Fruit fly (Drosophila melanogaster) whole organism, embryonic: ENCODE data around the gene Esyt2.

Source experiments
- Asciz ChIP-seq: fragments of 200-800 bp; sonication (Bioruptor generic); optimal IDR thresholded peaks from 2 replicates; lab custom pipeline; 2017; ENCODE audit warnings: missing biosample characterization, mild to moderate bottlenecking, missing genetic modification characterization, missing genetic modification reagents
- Atf6 ChIP-seq: fragments of 200-800 bp; sonication (Bioruptor generic); IDR thresholded peaks from 2 replicates; pipeline ENCODE4 v1.3.6; 2022; ENCODE audit warnings: missing biosample characterization, missing genetic modification characterization
- BEAF-32 ChIP-seq: fragments of 200-800 bp; sonication (Bioruptor generic); optimal IDR thresholded peaks from 3 replicates; lab custom pipeline; 2017; ENCODE audit warnings: missing biosample characterization, missing genetic modification characterization, mild to moderate bottlenecking, moderate library complexity, missing genetic modification reagents
- Bteb2 ChIP-seq: fragments of 200-800 bp; sonication (Bioruptor generic); optimal IDR thresholded peaks from 2 replicates; lab custom pipeline; 2016; ENCODE audit warnings: missing biosample characterization, missing genetic modification characterization
- C15 ChIP-seq: fragments of 200-800 bp; sonication (Bioruptor generic); IDR thresholded peaks from 3 replicates; pipeline ENCODE4 v1.3.6; 2022; ENCODE audit warnings: missing biosample characterization, missing genetic modification characterization
- CG10543 ChIP-seq: fragments of 200-800 bp; sonication (Bioruptor generic); optimal IDR thresholded peaks from 3 replicates; lab custom pipeline; 2017; ENCODE audit warnings: missing biosample characterization, mild to moderate bottlenecking, missing genetic modification characterization, moderate library complexity
- CG12155 ChIP-seq: fragments of 200-800 bp; sonication (Bioruptor generic); optimal IDR thresholded peaks from 3 replicates; lab custom pipeline; 2016; ENCODE audit warnings: missing biosample characterization, missing genetic modification characterization
- CG14710 ChIP-seq: fragments of 200-800 bp; sonication (Bioruptor generic); optimal IDR thresholded peaks from 3 replicates; lab custom pipeline; 2019; ENCODE audit warnings: missing biosample characterization, mild to moderate bottlenecking, missing genetic modification characterization, moderate library complexity
- CG1529 ChIP-seq: fragments of 200-800 bp; sonication (Bioruptor generic); optimal IDR thresholded peaks from 3 replicates; lab custom pipeline; 2018; ENCODE audit warnings: missing biosample characterization, missing genetic modification characterization
- CG17802 ChIP-seq: fragments of 200-800 bp; sonication (Bioruptor generic); optimal IDR thresholded peaks from 2 replicates; lab custom pipeline; 2018; ENCODE audit warnings: missing biosample characterization, mild to moderate bottlenecking, missing genetic modification characterization, moderate library complexity
- CG17912 ChIP-seq: fragments of 200-800 bp; sonication (Bioruptor generic); optimal IDR thresholded peaks from 2 replicates; lab custom pipeline; 2018; ENCODE audit warnings: missing biosample characterization, mild to moderate bottlenecking, missing genetic modification characterization
- CG18764 ChIP-seq: fragments of 200-800 bp; sonication (Bioruptor generic); optimal IDR thresholded peaks from 3 replicates; lab custom pipeline; 2016; ENCODE audit warnings: missing biosample characterization, missing genetic modification characterization
- CG2129 ChIP-seq: fragments of 200-800 bp; sonication (Bioruptor generic); IDR thresholded peaks from 2 replicates; pipeline ENCODE4 v1.3.6; 2022; ENCODE audit warnings: missing biosample characterization, missing genetic modification characterization; ENCODE audit not compliant: partially characterized antibody
- CG2678 ChIP-seq: fragments of 200-800 bp; sonication (Bioruptor generic); optimal IDR thresholded peaks from 3 replicates; lab custom pipeline; 2019; ENCODE audit warnings: missing biosample characterization, mild to moderate bottlenecking, missing genetic modification characterization, moderate library complexity
- CG31441 ChIP-seq: fragments of 200-800 bp; sonication (Bioruptor generic); IDR thresholded peaks from 2 replicates; pipeline ENCODE4 v1.3.6; 2022; ENCODE audit warnings: missing biosample characterization, missing genetic modification characterization
- CG32772 ChIP-seq: fragments of 200-800 bp; sonication (Bioruptor generic); IDR thresholded peaks from 2 replicates; pipeline ENCODE4 v1.3.6; 2022; ENCODE audit warnings: missing biosample characterization, missing genetic modification characterization
- CG34224 ChIP-seq: fragments of 200-800 bp; sonication (Bioruptor generic); IDR thresholded peaks from 3 replicates; pipeline ENCODE4 v1.3.6; 2022; ENCODE audit warnings: missing biosample characterization, missing genetic modification characterization; ENCODE audit not compliant: partially characterized antibody
- CG34422 ChIP-seq: fragments of 200-800 bp; sonication (Bioruptor generic); IDR thresholded peaks from 3 replicates; pipeline ENCODE4 v1.3.6; 2022; ENCODE audit warnings: missing biosample characterization, missing genetic modification characterization
- CG4617 ChIP-seq: fragments of 200-800 bp; sonication (Bioruptor generic); optimal IDR thresholded peaks from 3 replicates; lab custom pipeline; 2016; ENCODE audit warnings: missing biosample characterization, missing genetic modification characterization, borderline replicate concordance
- CG4730 ChIP-seq: fragments of 200-800 bp; sonication (Bioruptor generic); IDR thresholded peaks from 2 replicates; pipeline ENCODE4 v1.3.6; 2022; ENCODE audit warnings: missing biosample characterization, missing genetic modification characterization
- CG6175 ChIP-seq: fragments of 200-800 bp; sonication (Bioruptor generic); IDR thresholded peaks from 3 replicates; pipeline ENCODE4 v1.3.6; 2022; ENCODE audit warnings: missing biosample characterization, missing genetic modification characterization
- CG6854 ChIP-seq: fragments of 200-800 bp; sonication (Bioruptor generic); optimal IDR thresholded peaks from 3 replicates; lab custom pipeline; 2017; ENCODE audit warnings: missing biosample characterization, mild to moderate bottlenecking, missing genetic modification characterization
- CG7987 ChIP-seq: fragments of 200-800 bp; sonication (Bioruptor generic); optimal IDR thresholded peaks from 2 replicates; lab custom pipeline; 2018; ENCODE audit warnings: missing biosample characterization, mild to moderate bottlenecking, missing genetic modification characterization, moderate library complexity
- CoRest ChIP-seq: fragments of 200-800 bp; sonication (Bioruptor generic); optimal IDR thresholded peaks from 3 replicates; lab custom pipeline; 2018; ENCODE audit warnings: missing biosample characterization, mild to moderate bottlenecking, missing genetic modification characterization, moderate library complexity
- D19B ChIP-seq: fragments of 200-800 bp; sonication (Bioruptor generic); optimal IDR thresholded peaks from 2 replicates; lab custom pipeline; 2017; ENCODE audit warnings: missing biosample characterization, mild to moderate bottlenecking, missing genetic modification characterization
- E2f2 ChIP-seq: fragments of 200-800 bp; sonication (Bioruptor generic); IDR thresholded peaks from 2 replicates; pipeline ENCODE4 v1.3.6; 2022; ENCODE audit warnings: missing biosample characterization, missing genetic modification characterization
- ERR ChIP-seq: fragments of 200-800 bp; sonication (Bioruptor generic); optimal IDR thresholded peaks from 2 replicates; lab custom pipeline; 2016; ENCODE audit warnings: missing biosample characterization, missing genetic modification characterization
- Ets97D ChIP-seq: fragments of 200-800 bp; sonication (Bioruptor generic); optimal IDR thresholded peaks from 3 replicates; lab custom pipeline; 2016; ENCODE audit warnings: missing biosample characterization, missing genetic modification characterization
- Fer1 ChIP-seq: fragments of 200-800 bp; sonication (Bioruptor generic); optimal IDR thresholded peaks from 2 replicates; lab custom pipeline; 2017; ENCODE audit warnings: missing biosample characterization, mild to moderate bottlenecking, missing genetic modification characterization
- H15 ChIP-seq: fragments of 200-800 bp; sonication (Bioruptor generic); IDR thresholded peaks from 3 replicates; pipeline ENCODE4 v1.3.6; 2022; ENCODE audit warnings: missing biosample characterization, missing genetic modification characterization
- HLHmδ ChIP-seq: fragments of 200-800 bp; sonication (Bioruptor generic); optimal IDR thresholded peaks from 2 replicates; lab custom pipeline; 2018; ENCODE audit warnings: missing biosample characterization, mild to moderate bottlenecking, missing genetic modification characterization, moderate library complexity
- Lhr ChIP-seq: fragments of 200-800 bp; sonication (Bioruptor generic); optimal IDR thresholded peaks from 3 replicates; lab custom pipeline; 2017; ENCODE audit warnings: mild to moderate bottlenecking, missing biosample characterization, missing genetic modification reagents, missing genetic modification characterization
- MBD-R2 ChIP-seq: fragments of 200-800 bp; sonication (Bioruptor generic); IDR thresholded peaks from 2 replicates; pipeline ENCODE4 v1.3.6; 2022; ENCODE audit warnings: missing biosample characterization, missing genetic modification characterization
- MESR4 ChIP-seq: fragments of 200-800 bp; sonication (Bioruptor generic); optimal IDR thresholded peaks from 2 replicates; lab custom pipeline; 2018; ENCODE audit warnings: missing biosample characterization, mild to moderate bottlenecking, missing genetic modification characterization, moderate library complexity
- Nf-YC ChIP-seq: fragments of 200-800 bp; optimal IDR thresholded peaks from 3 replicates; lab custom pipeline; 2019; ENCODE audit warnings: missing biosample characterization, mild to moderate bottlenecking, missing genetic modification characterization, moderate library complexity
- Sin3A ChIP-seq: fragments of >200 bp; optimal IDR thresholded peaks from 2 replicates; lab custom pipeline; 2018
- TFAM ChIP-seq: fragments of 200-800 bp; sonication (Bioruptor generic); optimal IDR thresholded peaks from 2 replicates; lab custom pipeline; 2017; ENCODE audit warnings: missing biosample characterization, missing genetic modification characterization, inconsistent platforms
- Xbp1 ChIP-seq: fragments of 200-800 bp; sonication (Bioruptor generic); optimal IDR thresholded peaks from 3 replicates; lab custom pipeline; 2016; ENCODE audit warnings: missing biosample characterization, mild to moderate bottlenecking, missing genetic modification characterization
- aop ChIP-seq: fragments of 200-800 bp; sonication (Bioruptor generic); IDR thresholded peaks from 2 replicates; pipeline ENCODE4 v1.3.6; 2022; ENCODE audit warnings: missing biosample characterization, missing genetic modification characterization
- az2 ChIP-seq: fragments of 200-800 bp; sonication (Bioruptor generic); optimal IDR thresholded peaks from 3 replicates; lab custom pipeline; 2016; ENCODE audit warnings: missing biosample characterization, missing genetic modification characterization
- bigmax ChIP-seq: fragments of 200-800 bp; sonication (Bioruptor generic); optimal IDR thresholded peaks from 2 replicates; lab custom pipeline; 2018; ENCODE audit warnings: missing biosample characterization, mild to moderate bottlenecking, missing genetic modification characterization
- br ChIP-seq: fragments of >200 bp; optimal IDR thresholded peaks from 2 replicates; lab custom pipeline; 2017
- dimm ChIP-seq: fragments of 200-800 bp; sonication (Bioruptor generic); IDR thresholded peaks from 2 replicates; pipeline ENCODE4 v1.3.6; 2022; ENCODE audit warnings: missing biosample characterization, missing genetic modification characterization
- dm ChIP-seq: fragments of 200-800 bp; sonication (Bioruptor generic); optimal IDR thresholded peaks from 3 replicates; lab custom pipeline; 2016; ENCODE audit warnings: missing biosample characterization, missing genetic modification characterization
- gfzf ChIP-seq: fragments of 200-800 bp; sonication (Bioruptor generic); optimal IDR thresholded peaks from 2 replicates; lab custom pipeline; 2016; ENCODE audit warnings: missing biosample characterization, mild to moderate bottlenecking, missing genetic modification characterization, moderate library complexity
- h ChIP-seq: fragments of >200 bp; optimal IDR thresholded peaks from 2 replicates; lab custom pipeline; 2017
- mam ChIP-seq: fragments of 200-800 bp; sonication (Bioruptor generic); optimal IDR thresholded peaks from 3 replicates; lab custom pipeline; 2016; ENCODE audit warnings: missing biosample characterization, missing genetic modification characterization
- sd ChIP-seq: fragments of 200-800 bp; sonication (Bioruptor generic); optimal IDR thresholded peaks from 3 replicates; lab custom pipeline; 2018; ENCODE audit warnings: missing biosample characterization, mild to moderate bottlenecking, missing genetic modification characterization, moderate library complexity
- shn ChIP-seq: fragments of 200-800 bp; sonication (Bioruptor generic); optimal IDR thresholded peaks from 3 replicates; lab custom pipeline; 2016; ENCODE audit warnings: missing biosample characterization, missing genetic modification characterization
- sna ChIP-seq: fragments of 200-800 bp; sonication (Bioruptor generic); IDR thresholded peaks from 2 replicates; pipeline ENCODE4 v1.3.6; 2022; ENCODE audit warnings: missing biosample characterization, missing genetic modification characterization; ENCODE audit not compliant: partially characterized antibody
- sob ChIP-seq: fragments of 200-800 bp; sonication (Bioruptor generic); IDR thresholded peaks from 2 replicates; pipeline ENCODE4 v1.3.6; 2022; ENCODE audit warnings: missing biosample characterization, missing genetic modification characterization
- zen ChIP-seq: fragments of 200-800 bp; sonication (Bioruptor generic); optimal IDR thresholded peaks from 3 replicates; lab custom pipeline; 2018; ENCODE audit warnings: missing biosample characterization, mild to moderate bottlenecking, missing genetic modification characterization, moderate library complexity
- zfh2 ChIP-seq: fragments of 200-800 bp; sonication (Bioruptor generic); optimal IDR thresholded peaks from 2 replicates; lab custom pipeline; 2016; ENCODE audit warnings: missing biosample characterization, missing genetic modification characterization

The Esyt2 gene

DNA sequence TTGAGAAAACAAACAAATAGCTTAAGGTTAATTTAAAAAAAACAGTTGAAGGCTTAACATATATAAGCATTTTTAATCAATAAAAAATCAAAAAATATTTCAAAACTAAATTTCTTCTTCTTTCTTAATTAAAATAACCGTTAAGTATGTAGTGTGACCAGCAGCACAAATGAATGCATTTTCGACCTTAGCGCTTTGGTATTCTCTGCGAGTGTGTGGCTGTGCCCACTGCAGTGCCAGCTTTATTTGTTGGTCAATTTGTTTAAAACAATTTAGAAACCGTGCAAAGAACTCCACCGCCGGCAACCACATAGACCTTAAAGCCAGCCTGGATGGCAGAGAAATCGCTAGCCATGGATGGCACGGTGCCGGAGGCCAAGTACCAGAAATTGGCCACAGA lies 16.7 kb upstream of the Esyt2 start, which contains the start of gene CG6607 (continued):
- TF ChIP-seq CG1529 (no peak), Lhr (GFP tag; lab: Kevin White, UChicago) (peak; percentile 34), E2f2 (GFP tag; lab: Robert Waterston, UW) (peak; percentile 62), Fer1 (GFP tag; lab: Kevin White, UChicago) (no peak), h (lab: Kevin White, UChicago) (no peak), CG34224 (GFP tag; lab: Robert Waterston, UW) (peak; percentile 59), Xbp1 (GFP tag; lab: Kevin White, UChicago) (no peak), Bteb2 (GFP tag; lab: Kevin White, UChicago) (no peak), mam (GFP tag; lab: Kevin White, UChicago) (no peak), CG14710 (tag; lab: Kevin White, UChicago) (peak; percentile 24), CG6854 (GFP tag; lab: Kevin White, UChicago) (no peak), ERR (GFP tag; lab: Kevin White, UChicago) (no peak), sob (no peak), zen (tag; lab: Kevin White, UChicago) (no peak), C15 (GFP tag; lab: Robert Waterston, UW) (no peak), gfzf (GFP tag; lab: Kevin White, UChicago) (peak; percentile 88), CG7987 (no peak), D19B (GFP tag; lab: Kevin White, UChicago) (no peak), H15 (no peak), BEAF-32 (GFP tag; lab: Kevin White, UChicago) (peak; percentile 36), CG17802 (tag; lab: Kevin White, UChicago) (no peak), dimm (GFP tag; lab: Robert Waterston, UW) (no peak), sd (tag; lab: Kevin White, UChicago) (peak; percentile 33), bigmax (GFP tag; lab: Kevin White, UChicago) (no peak), CG6175 (GFP tag; lab: Robert Waterston, UW) (no peak), CG2129 (GFP tag; lab: Robert Waterston, UW) (no peak), MBD-R2 (GFP tag; lab: Robert Waterston, UW) (peak; percentile 69), Nf-YC (tag; lab: Kevin White, UChicago) (no peak), CG4617 (GFP tag; lab: Kevin White, UChicago) (peak; percentile 72), br (no peak), az2 (GFP tag; lab: Kevin White, UChicago) (no peak), CoRest (peak; percentile 40), CG2678 (tag; lab: Kevin White, UChicago) (no peak), dm (no peak), Asciz (no peak), TFAM (GFP tag; lab: Kevin White, UChicago) (no peak), Atf6 (GFP tag; lab: Robert Waterston, UW) (no peak), zfh2 (no peak), CG10543 (no peak), shn (GFP tag; lab: Kevin White, UChicago) (no peak), aop (no peak), MESR4 (GFP tag; lab: Kevin White, UChicago) (peak; percentile 64), CG32772 (no peak), Ets97D (peak; percentile 52), CG4730 (GFP tag; lab: Robert Waterston, UW) (no peak), CG31441 (GFP tag; lab: Robert Waterston, UW) (no peak), sna (GFP tag; lab: Robert Waterston, UW) (peak; percentile 38; the same call in 1 of the 2 replicates), Sin3A (no peak), CG18764 (GFP tag; lab: Kevin White, UChicago) (no peak), CG17912 (GFP tag; lab: Kevin White, UChicago) (no peak), HLHmδ (GFP tag; lab: Kevin White, UChicago) (no peak), CG34422 (GFP tag; lab: Robert Waterston, UW) (no peak), CG12155 (GFP tag; lab: Kevin White, UChicago) (no peak)
